Worm (Caenorhabditis elegans) whole organism, L1 larva: ENCODE data around the gene egl-45.

ENCODE experiments used
- F16B12.6 ChIP-seq: fragments of 150-350 bp; optimal IDR thresholded peaks from 2 replicates; lab custom pipeline; 2014; ENCODE audit warnings: missing biosample characterization, missing genetic modification characterization
- ceh-90 ChIP-seq: sonication (generic microtip); optimal IDR thresholded peaks from 2 replicates; lab custom pipeline; 2016; ENCODE audit warnings: missing genetic modification characterization, missing compliant biosample characterization
- dpl-1 ChIP-seq, 3 experiments: fragments of 150-350 bp in 2 of 3; sonication (generic microtip) in 1 of 3; optimal IDR thresholded peaks; 2 replicates each; lab custom pipeline; 2014 to 2017; ENCODE audit warnings: missing biosample characterization in 3 of 3, missing genetic modification characterization in 3 of 3, missing genetic modification reagents in 3 of 3
- elt-2 ChIP-seq: sonication (generic microtip); optimal IDR thresholded peaks from 2 replicates; lab custom pipeline; 2016; ENCODE audit warnings: missing genetic modification characterization, mild to moderate bottlenecking, inconsistent platforms, missing compliant biosample characterization, missing genetic modification reagents
- elt-3 ChIP-seq, 6 experiments: fragments of 150-350 bp in 1 of 6; sonication (generic microtip); optimal IDR thresholded peaks; 2 replicates each; lab custom pipeline; 2017 to 2018; ENCODE audit warnings: missing biosample characterization in 6 of 6, missing genetic modification characterization in 6 of 6, inconsistent platforms in 1 of 6
- lin-15B ChIP-seq: fragments of 150-350 bp; sonication (generic microtip); optimal IDR thresholded peaks from 3 replicates; lab custom pipeline; 2014; ENCODE audit warnings: missing biosample characterization, missing genetic modification characterization
- mdl-1 ChIP-seq, 2 experiments: fragments of 150-350 bp; optimal IDR thresholded peaks; 2 replicates each; lab custom pipeline; 2014 to 2017; ENCODE audit warnings: missing biosample characterization in 2 of 2, missing genetic modification characterization in 2 of 2, inconsistent platforms in 1 of 2
- nhr-28 ChIP-seq: fragments of 150-350 bp; optimal IDR thresholded peaks from 2 replicates; lab custom pipeline; 2014; ENCODE audit warnings: missing biosample characterization, missing genetic modification characterization
- nhr-47 ChIP-seq: sonication (generic microtip); optimal IDR thresholded peaks from 2 replicates; lab custom pipeline; 2016; ENCODE audit warnings: mild to moderate bottlenecking, missing genetic modification characterization, moderate library complexity, missing compliant biosample characterization
- pax-3 ChIP-seq: fragments of 200-800 bp; sonication (Bioruptor generic); optimal IDR thresholded peaks from 2 replicates; lab custom pipeline; 2018; ENCODE audit warnings: mild to moderate bottlenecking, missing genetic modification characterization, moderate library complexity, missing compliant biosample characterization
- rnt-1 ChIP-seq: sonication (generic microtip); optimal IDR thresholded peaks from 2 replicates; lab custom pipeline; 2016; ENCODE audit warnings: mild to moderate bottlenecking, missing genetic modification characterization, moderate library complexity, missing compliant biosample characterization
- tlp-1 ChIP-seq: fragments of 150-350 bp; optimal IDR thresholded peaks from 2 replicates; lab custom pipeline; 2014; ENCODE audit warnings: missing biosample characterization, missing genetic modification characterization
- unc-86 ChIP-seq: sonication (generic microtip); optimal IDR thresholded peaks from 2 replicates; lab custom pipeline; 2016; ENCODE audit warnings: missing genetic modification characterization, missing compliant biosample characterization

- no peak for TF ChIP-seq pax-3 (tag; lab: Kevin White, UChicago)
- TF ChIP-seq unc-86, result no peak
- no peak for TF ChIP-seq dpl-1 (GFP tag; optimal IDR thresholded peaks at IDR 0.05; lab: Kevin White, UChicago)
- no peak for TF ChIP-seq ceh-90 (tag; lab: Kevin White, UChicago)
- no peak for TF ChIP-seq rnt-1 (tag; lab: Kevin White, UChicago)
- no peak for TF ChIP-seq F16B12.6 (tag; lab: Kevin White, UChicago)
- no peak for TF ChIP-seq lin-15B (tag; lab: Kevin White, UChicago)
- TF ChIP-seq elt-2, result no peak
- TF ChIP-seq nhr-28 (tag; lab: Kevin White, UChicago), result no peak
- no peak for TF ChIP-seq tlp-1 (tag; lab: Kevin White, UChicago)
- TF ChIP-seq mdl-1 (tag; optimal IDR thresholded peaks at IDR 0.05; lab: Kevin White, UChicago), result no peak
- TF ChIP-seq nhr-47, result no peak
- TF ChIP-seq elt-3 (tag; optimal IDR thresholded peaks at IDR 0.05; lab: Kevin White, UChicago), result no peak
Measured at ce11 chrIII:7783354-7783753, 45.1 kb downstream of the egl-45 start, which contains the start of gene mab-5.
